Fruit fly (Drosophila melanogaster): ENCODE data around the gene CG13857.

The CG13857 gene

DNA sequence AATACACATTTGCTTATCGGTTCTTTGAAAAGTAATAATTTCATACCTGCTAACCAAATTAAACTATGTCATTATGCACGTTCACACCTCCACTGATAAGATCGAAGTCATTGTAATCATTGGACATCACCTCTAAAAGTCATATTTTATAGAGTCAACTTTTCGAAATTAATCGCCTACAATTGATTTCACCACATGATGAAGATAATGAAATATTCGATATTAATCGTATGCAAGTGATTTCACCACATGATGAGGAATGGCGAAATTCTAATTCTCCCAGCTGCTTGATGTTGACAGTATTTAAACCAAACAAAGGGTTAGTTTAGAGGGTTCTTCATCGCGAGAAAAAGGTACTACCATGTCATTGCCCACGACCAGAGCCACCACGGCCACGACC lies 18.2 kb downstream of the CG13857 start, which contains the start of gene CG18596 (continued):
- TF ChIP-seq CG11504 (tag; optimal IDR thresholded peaks at IDR 0.05) (no peak), Xbp1 (GFP tag; optimal IDR thresholded peaks at IDR 0.05) (no peak), danr (GFP tag; IDR thresholded peaks at IDR 0.05) (no peak), H15 (GFP tag; IDR thresholded peaks at IDR 0.05) (no peak), Dp (GFP tag; optimal IDR thresholded peaks at IDR 0.05) (peak; percentile 80), CG5953 (GFP tag; IDR thresholded peaks at IDR 0.05) (no peak), bab2 (GFP tag; optimal IDR thresholded peaks at IDR 0.05) (no peak), row (GFP tag; IDR thresholded peaks at IDR 0.05) (no peak; the same call in 2 of the 3 replicates), tio (GFP tag; optimal IDR thresholded peaks at IDR 0.05) (no peak), Spps (tag; optimal IDR thresholded peaks at IDR 0.05) (no peak), pho (GFP tag; optimal IDR thresholded peaks at IDR 0.05) (no peak), Neu2 (GFP tag; optimal IDR thresholded peaks at IDR 0.05; ENCODE audit: borderline replicate concordance) (no peak), tin (GFP tag; optimal IDR thresholded peaks at IDR 0.05) (no peak), Taf1 (GFP tag; IDR thresholded peaks at IDR 0.05) (no peak), CG2202 (tag; optimal IDR thresholded peaks at IDR 0.05) (no peak), Nf-YC (tag; optimal IDR thresholded peaks at IDR 0.05) (no peak), tap (tag; optimal IDR thresholded peaks at IDR 0.05) (no peak), Dip3 (GFP tag; optimal IDR thresholded peaks at IDR 0.05) (no peak), CG1603 (tag; optimal IDR thresholded peaks at IDR 0.05) (peak; percentile 32), HLHmδ (GFP tag; optimal IDR thresholded peaks at IDR 0.05) (no peak), run (tag; optimal IDR thresholded peaks at IDR 0.05) (no peak), CG18262 (tag; optimal IDR thresholded peaks at IDR 0.05) (no peak), amos (GFP tag; IDR thresholded peaks at IDR 0.05; ENCODE audit: partially characterized antibody) (peak; percentile 88), ac (GFP tag; optimal IDR thresholded peaks at IDR 0.05) (no peak), dysf (GFP tag; IDR thresholded peaks at IDR 0.05) (no peak), gcm (GFP tag; optimal IDR thresholded peaks at IDR 0.05) (no peak), CG9817 (tag; optimal IDR thresholded peaks at IDR 0.05) (no peak), CG3847 (GFP tag; IDR thresholded peaks at IDR 0.05) (no peak), CG17912 (GFP tag; optimal IDR thresholded peaks at IDR 0.05) (no peak), CG3995 (GFP tag; optimal IDR thresholded peaks at IDR 0.05) (peak; percentile 10), stwl (tag; optimal IDR thresholded peaks at IDR 0.05) (peak; percentile 75), HLH4C (GFP tag; IDR thresholded peaks at IDR 0.05; ENCODE audit: partially characterized antibody) (peak; percentile 90), Hmx (GFP tag; optimal IDR thresholded peaks at IDR 0.05) (no peak), NC2β (GFP tag; optimal IDR thresholded peaks at IDR 0.05) (no peak), ato (GFP tag; IDR thresholded peaks at IDR 0.05; ENCODE audit: partially characterized antibody) (peak; percentile 84), CG4730 (GFP tag; IDR thresholded peaks at IDR 0.05) (no peak), Dad (GFP tag; optimal IDR thresholded peaks at IDR 0.05) (no peak), Chrac-16 (GFP tag; optimal IDR thresholded peaks at IDR 0.05) (no peak), p53 (GFP tag; optimal IDR thresholded peaks at IDR 0.05) (no peak), CG12659 (GFP tag; optimal IDR thresholded peaks at IDR 0.05) (peak; percentile 33), CG8924 (tag; optimal IDR thresholded peaks at IDR 0.05) (no peak), chinmo (GFP tag; IDR thresholded peaks at IDR 0.05; ENCODE audit: partially characterized antibody) (peak; percentile 42; the same call in 2 of the 4 replicates), vfl (GFP tag; optimal IDR thresholded peaks at IDR 0.05) (no peak), CG10979 (tag; optimal IDR thresholded peaks at IDR 0.05) (no peak), lola (GFP tag; optimal IDR thresholded peaks at IDR 0.05) (no peak), lbe (GFP tag; optimal IDR thresholded peaks at IDR 0.05) (no peak), CHES-1-like (GFP tag; optimal IDR thresholded peaks at IDR 0.05) (no peak), ham (GFP tag; IDR thresholded peaks at IDR 0.05) (no peak), CG6765 (GFP tag; optimal IDR thresholded peaks at IDR 0.05) (no peak), Oaz (GFP tag; IDR thresholded peaks at IDR 0.05) (no peak), sens (GFP tag) (no peak), GATAe (GFP tag; conservative IDR thresholded peaks at IDR 0.05) (no peak)
